Worm (Caenorhabditis elegans) whole organism, L1 larva: ENCODE results near the gene B0524.2.
A peak's percentile ranks its signal among the peaks of the same experiment; 100 is the strongest.

Source experiments
- C16A3.4 ChIP-seq: fragments of 150-350 bp; optimal IDR thresholded peaks from 2 replicates; lab custom pipeline; 2014; ENCODE audit warnings: missing biosample characterization, missing genetic modification characterization
- C34B4.2 ChIP-seq: sonication (generic microtip); optimal IDR thresholded peaks from 2 replicates; lab custom pipeline; 2017; ENCODE audit warnings: mild to moderate bottlenecking, missing genetic modification characterization, missing compliant biosample characterization
- aha-1 ChIP-seq: fragments of 150-350 bp; optimal IDR thresholded peaks from 2 replicates; lab custom pipeline; 2014; ENCODE audit warnings: missing biosample characterization, missing genetic modification characterization
- ama-1 ChIP-seq: fragments of 150-350 bp; optimal IDR thresholded peaks from 2 replicates; lab custom pipeline; 2014
- blmp-1 ChIP-seq: fragments of 150-350 bp; optimal IDR thresholded peaks from 2 replicates; lab custom pipeline; 2014; ENCODE audit warnings: missing biosample characterization, missing genetic modification characterization
- ceh-63 ChIP-seq: fragments of 200-800 bp; sonication (Bioruptor generic); optimal IDR thresholded peaks from 2 replicates; lab custom pipeline; 2018; ENCODE audit warnings: mild to moderate bottlenecking, missing genetic modification characterization, missing compliant biosample characterization
- ceh-8 ChIP-seq: fragments of 200-800 bp; sonication (Bioruptor generic); optimal IDR thresholded peaks from 2 replicates; lab custom pipeline; 2018; ENCODE audit warnings: mild to moderate bottlenecking, missing genetic modification characterization, moderate library complexity, missing compliant biosample characterization
- ceh-90 ChIP-seq: sonication (generic microtip); optimal IDR thresholded peaks from 2 replicates; lab custom pipeline; 2016; ENCODE audit warnings: missing genetic modification characterization, missing compliant biosample characterization
- ces-1 ChIP-seq: fragments of 150-350 bp; optimal IDR thresholded peaks from 2 replicates; lab custom pipeline; 2014; ENCODE audit warnings: missing biosample characterization, missing genetic modification reagents, missing genetic modification characterization
- dpl-1 ChIP-seq, 3 experiments: fragments of 150-350 bp in 2 of 3; sonication (generic microtip) in 1 of 3; optimal IDR thresholded peaks; 2 replicates each; lab custom pipeline; 2014 to 2017; ENCODE audit warnings: missing biosample characterization in 3 of 3, missing genetic modification characterization in 3 of 3, missing genetic modification reagents in 3 of 3
- dsc-1 ChIP-seq: sonication (generic microtip); optimal IDR thresholded peaks from 2 replicates; lab custom pipeline; 2016; ENCODE audit warnings: mild to moderate bottlenecking, missing genetic modification characterization, missing compliant biosample characterization
- efl-1 ChIP-seq, 4 experiments: fragments of 150-350 bp; optimal IDR thresholded peaks in 3 of 4; peaks in 1 of 4; 1 replicate in 1 of 4; 2 replicates in 3 of 4; lab custom pipeline; 2014; ENCODE audit warnings: missing biosample characterization in 2 of 4, missing genetic modification characterization in 2 of 4, missing genetic modification reagents in 2 of 4
- efl-3 ChIP-seq: fragments of 200-800 bp; sonication (Bioruptor generic); optimal IDR thresholded peaks from 2 replicates; lab custom pipeline; 2018; ENCODE audit warnings: mild to moderate bottlenecking, missing genetic modification characterization, missing compliant biosample characterization
- egl-13 ChIP-seq: sonication (generic microtip); optimal IDR thresholded peaks from 2 replicates; lab custom pipeline; 2016; ENCODE audit warnings: missing genotype, missing genetic modification reagents, missing genetic modification characterization, missing compliant biosample characterization
- elt-2 ChIP-seq: sonication (generic microtip); optimal IDR thresholded peaks from 2 replicates; lab custom pipeline; 2016; ENCODE audit warnings: missing genetic modification characterization, mild to moderate bottlenecking, inconsistent platforms, missing compliant biosample characterization, missing genetic modification reagents
- fkh-10 ChIP-seq: sonication (generic microtip); optimal IDR thresholded peaks from 2 replicates; lab custom pipeline; 2017; ENCODE audit warnings: missing biosample characterization, missing genetic modification reagents, missing genetic modification characterization
- fkh-4 ChIP-seq: sonication (generic microtip); optimal IDR thresholded peaks from 2 replicates; lab custom pipeline; 2016; ENCODE audit warnings: missing compliant biosample characterization, missing genetic modification characterization, borderline replicate concordance
- fkh-8 ChIP-seq: sonication (generic microtip); optimal IDR thresholded peaks from 2 replicates; lab custom pipeline; 2016; ENCODE audit warnings: mild to moderate bottlenecking, missing genetic modification characterization, missing compliant biosample characterization
- hlh-17 ChIP-seq: fragments of 200-800 bp; sonication (Bioruptor generic); optimal IDR thresholded peaks from 2 replicates; lab custom pipeline; 2018; ENCODE audit warnings: missing genetic modification characterization, mild to moderate bottlenecking, missing compliant biosample characterization, moderate library complexity, borderline replicate concordance
- hlh-4 ChIP-seq: sonication (generic microtip); optimal IDR thresholded peaks from 2 replicates; lab custom pipeline; 2016; ENCODE audit warnings: mild to moderate bottlenecking, missing genetic modification characterization, missing compliant biosample characterization
- hpl-2 ChIP-seq: fragments of 150-350 bp; optimal IDR thresholded peaks from 2 replicates; lab custom pipeline; 2014; ENCODE audit warnings: missing biosample characterization, missing genetic modification reagents, missing genetic modification characterization
- irx-1 ChIP-seq: sonication (generic microtip); optimal IDR thresholded peaks from 2 replicates; lab custom pipeline; 2016; ENCODE audit warnings: missing genetic modification characterization, missing compliant biosample characterization
- isw-1 ChIP-seq: fragments of 200-800 bp; sonication (Bioruptor generic); IDR thresholded peaks from 2 replicates; pipeline ENCODE4 v1.3.6; 2022; ENCODE audit warnings: missing genetic modification characterization, missing compliant biosample characterization
- jun-1 ChIP-seq: fragments of 150-350 bp; optimal IDR thresholded peaks from 2 replicates; lab custom pipeline; 2014; ENCODE audit warnings: missing biosample characterization, missing genetic modification reagents, missing genetic modification characterization
- lin-14 ChIP-seq: fragments of 200-800 bp; sonication (Bioruptor generic); optimal IDR thresholded peaks from 2 replicates; lab custom pipeline; 2018; ENCODE audit warnings: mild to moderate bottlenecking, missing genetic modification characterization, moderate library complexity, missing compliant biosample characterization
- lin-35 ChIP-seq, 2 experiments: fragments of 150-350 bp; optimal IDR thresholded peaks; 2 replicates each; lab custom pipeline; 2014; ENCODE audit warnings: missing biosample characterization in 2 of 2, missing genetic modification characterization in 2 of 2, missing genetic modification reagents in 2 of 2
- lin-39 ChIP-seq: fragments of 150-350 bp; optimal IDR thresholded peaks from 2 replicates; lab custom pipeline; 2014; ENCODE audit warnings: missing biosample characterization, missing genetic modification reagents, missing genetic modification characterization
- mab-9 ChIP-seq: fragments of 200-800 bp; sonication (Bioruptor generic); IDR thresholded peaks from 2 replicates; pipeline ENCODE4 v1.3.6; 2022; ENCODE audit warnings: missing genetic modification reagents, missing genetic modification characterization, missing compliant biosample characterization
- mdl-1 ChIP-seq, 2 experiments: fragments of 150-350 bp; optimal IDR thresholded peaks; 2 replicates each; lab custom pipeline; 2014 to 2017; ENCODE audit warnings: missing biosample characterization in 2 of 2, missing genetic modification characterization in 2 of 2, inconsistent platforms in 1 of 2
- mep-1 ChIP-seq: fragments of 150-350 bp; optimal IDR thresholded peaks from 2 replicates; lab custom pipeline; 2014; ENCODE audit warnings: missing biosample characterization, missing genetic modification characterization
- nhr-19 ChIP-seq: fragments of 200-800 bp; sonication (Bioruptor generic); conservative IDR thresholded peaks from 2 replicates; pipeline ENCODE4 v1.3.6; 2022; ENCODE audit warnings: missing genetic modification characterization, missing compliant biosample characterization
- nhr-20 ChIP-seq: sonication (generic microtip); optimal IDR thresholded peaks from 2 replicates; lab custom pipeline; 2016; ENCODE audit warnings: mild to moderate bottlenecking, missing genetic modification characterization, missing compliant biosample characterization
- nhr-237 ChIP-seq: fragments of 150-350 bp; optimal IDR thresholded peaks from 2 replicates; lab custom pipeline; 2014; ENCODE audit warnings: missing biosample characterization, missing genetic modification characterization
- nhr-71 ChIP-seq: sonication (generic microtip); optimal IDR thresholded peaks from 2 replicates; lab custom pipeline; 2016; ENCODE audit warnings: mild to moderate bottlenecking, missing genetic modification characterization, moderate library complexity, missing compliant biosample characterization
- nhr-77 ChIP-seq: fragments of 150-350 bp; optimal IDR thresholded peaks from 2 replicates; lab custom pipeline; 2014; ENCODE audit warnings: missing biosample characterization, missing genetic modification characterization
- nhr-90 ChIP-seq: sonication (generic microtip); optimal IDR thresholded peaks from 2 replicates; lab custom pipeline; 2016; ENCODE audit warnings: mild to moderate bottlenecking, missing genetic modification characterization, missing compliant biosample characterization; ENCODE audit not compliant: poor library complexity
- pag-3 ChIP-seq: sonication (generic microtip); optimal IDR thresholded peaks from 2 replicates; lab custom pipeline; 2017; ENCODE audit warnings: missing genetic modification characterization, mild to moderate bottlenecking, missing compliant biosample characterization, antibody characterized with exemption, borderline replicate concordance; ENCODE audit not compliant: insufficient read depth
- rnt-1 ChIP-seq: sonication (generic microtip); optimal IDR thresholded peaks from 2 replicates; lab custom pipeline; 2016; ENCODE audit warnings: mild to moderate bottlenecking, missing genetic modification characterization, moderate library complexity, missing compliant biosample characterization
- snu-23 ChIP-seq: sonication (generic microtip); optimal IDR thresholded peaks from 2 replicates; lab custom pipeline; 2016; ENCODE audit warnings: missing genetic modification characterization, missing compliant biosample characterization
- sup-37 ChIP-seq: fragments of 200-800 bp; sonication (Bioruptor generic); optimal IDR thresholded peaks from 2 replicates; lab custom pipeline; 2018; ENCODE audit warnings: mild to moderate bottlenecking, missing genetic modification characterization, missing compliant biosample characterization
- swsn-7 ChIP-seq: sonication (generic microtip); optimal IDR thresholded peaks from 2 replicates; lab custom pipeline; 2016; ENCODE audit warnings: missing genetic modification characterization, missing compliant biosample characterization
- tlp-1 ChIP-seq: fragments of 150-350 bp; optimal IDR thresholded peaks from 2 replicates; lab custom pipeline; 2014; ENCODE audit warnings: missing biosample characterization, missing genetic modification characterization
- unc-30 ChIP-seq: sonication (generic microtip); optimal IDR thresholded peaks from 2 replicates; lab custom pipeline; 2017; ENCODE audit warnings: missing biosample characterization, missing genetic modification characterization
- unc-62 ChIP-seq: fragments of 150-350 bp; optimal IDR thresholded peaks from 2 replicates; lab custom pipeline; 2014; ENCODE audit warnings: missing biosample characterization, missing genetic modification reagents, missing genetic modification characterization
- vab-15 ChIP-seq: sonication (generic microtip); optimal IDR thresholded peaks from 2 replicates; lab custom pipeline; 2017; ENCODE audit warnings: missing genotype, mild to moderate bottlenecking, missing genetic modification characterization, missing compliant biosample characterization
- ztf-11 ChIP-seq, 2 experiments: sonication (generic microtip); optimal IDR thresholded peaks; 2 replicates each; lab custom pipeline; 2016 to 2017; ENCODE audit warnings: missing genetic modification characterization in 2 of 2, missing biosample characterization in 1 of 2, missing compliant biosample characterization in 1 of 2

The B0524.2 gene

ce11 chrIII:1921136-1921680 is 27.4 kb downstream of the B0524.2 start (continued):
- peak; percentile 99 for TF ChIP-seq fkh-8 (tag; lab: Kevin White, UChicago)
- TF ChIP-seq sup-37 (GFP tag; lab: Kevin White, UChicago): peak; percentile 94
- TF ChIP-seq ces-1 (GFP tag; lab: Kevin White, UChicago): peak; percentile 97
- TF ChIP-seq rnt-1 (tag; lab: Kevin White, UChicago): peak; percentile 91
- TF ChIP-seq fkh-4 (tag; lab: Kevin White, UChicago): peak; percentile 86
- peak; percentile 76 for TF ChIP-seq C34B4.2 (tag; lab: Kevin White, UChicago)
- TF ChIP-seq elt-2 (tag; lab: Kevin White, UChicago): peak; percentile 86
- TF ChIP-seq ama-1: no peak
- peak; percentile 81 for TF ChIP-seq isw-1
- TF ChIP-seq nhr-237 (tag; lab: Kevin White, UChicago): peak; percentile 85
- peak; percentile 53 to 72 (median 68) for TF ChIP-seq dpl-1 (GFP tag; optimal IDR thresholded peaks at IDR 0.05; lab: Kevin White, UChicago)
- TF ChIP-seq swsn-7 (tag; lab: Kevin White, UChicago): peak; percentile 98
- TF ChIP-seq irx-1: peak; percentile 98
- TF ChIP-seq snu-23 (GFP tag; lab: Kevin White, UChicago): peak; percentile 98
- TF ChIP-seq lin-14 (GFP tag; lab: Kevin White, UChicago): peak; percentile 100
- TF ChIP-seq blmp-1 (tag; lab: Kevin White, UChicago): peak; percentile 97
- peak; percentile 99 for TF ChIP-seq egl-13 (tag; lab: Kevin White, UChicago)
- TF ChIP-seq ztf-11 (tag; optimal IDR thresholded peaks at IDR 0.05; lab: Kevin White, UChicago): peak; percentile 44 to 94
- no peak for TF ChIP-seq hlh-17 (GFP tag; lab: Kevin White, UChicago)
- TF ChIP-seq pag-3 (tag; lab: Kevin White, UChicago): peak; percentile 60
- TF ChIP-seq nhr-71 (tag; lab: Kevin White, UChicago): peak; percentile 100
- TF ChIP-seq mab-9 (GFP tag; lab: Robert Waterston, UW): peak; percentile 88
- TF ChIP-seq aha-1 (tag; lab: Kevin White, UChicago): peak; percentile 93
- TF ChIP-seq mdl-1 (tag; optimal IDR thresholded peaks at IDR 0.05; lab: Kevin White, UChicago): peak; percentile 71 to 91
- no peak for TF ChIP-seq tlp-1
- TF ChIP-seq vab-15 (tag; lab: Kevin White, UChicago): peak; percentile 94
- peak; percentile 44 for TF ChIP-seq hpl-2 (GFP tag; lab: Kevin White, UChicago)
- no peak for TF ChIP-seq ceh-90
- peak; percentile 69 to 85 for TF ChIP-seq lin-35 (GFP tag; optimal IDR thresholded peaks at IDR 0.05; lab: Kevin White, UChicago)
- TF ChIP-seq jun-1 (tag; lab: Kevin White, UChicago): peak; percentile 96
- TF ChIP-seq dsc-1 (tag; lab: Kevin White, UChicago): peak; percentile 98
- TF ChIP-seq hlh-4 (tag; lab: Kevin White, UChicago): no peak

ce11 chrIII:1922081-1922480 is 28.2 kb downstream of the B0524.2 start:
- TF ChIP-seq ceh-8 (GFP tag; lab: Kevin White, UChicago): no peak
- TF ChIP-seq efl-1 (optimal IDR thresholded peaks at IDR 0.05; lab: Kevin White, UChicago): no peak
- TF ChIP-seq efl-1 (GFP tag; optimal IDR thresholded peaks at IDR 0.05 in 1 of 2; lab: Kevin White, UChicago): peak in 1 of 2 experiments; percentile 75
- TF ChIP-seq, all 84 proteins: peak for 1

DNA sequence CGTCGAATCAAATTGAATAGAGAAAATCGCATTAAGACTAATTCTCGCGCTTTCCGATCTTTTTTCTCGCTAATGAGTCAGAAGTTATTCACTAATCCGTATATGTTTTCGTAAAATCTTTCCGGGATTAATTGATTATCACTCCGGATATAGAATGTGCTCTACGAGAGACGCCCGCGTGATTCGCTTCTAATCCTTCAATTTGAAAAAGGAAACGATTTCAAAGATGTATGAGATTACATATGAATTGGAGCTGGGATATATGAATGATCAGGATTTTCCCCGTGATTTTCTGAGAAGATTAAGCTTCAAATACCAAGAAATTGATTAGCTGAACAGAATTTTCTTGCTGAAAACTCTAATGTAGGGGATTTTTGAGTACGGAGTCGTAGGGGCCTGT is 28.7 kb downstream of the B0524.2 start:
- TF ChIP-seq nhr-90 (tag; lab: Kevin White, UChicago) (no peak), nhr-19 (GFP tag; lab: Robert Waterston, UW) (no peak), ceh-90 (no peak), unc-30 (tag; lab: Kevin White, UChicago) (no peak), unc-62 (GFP tag; lab: Kevin White, UChicago) (no peak), nhr-20 (tag; lab: Kevin White, UChicago) (peak; percentile 26), jun-1 (tag; lab: Kevin White, UChicago) (no peak), C16A3.4 (tag; lab: Kevin White, UChicago) (no peak), fkh-4 (tag; lab: Kevin White, UChicago) (peak; percentile 83), elt-2 (tag; lab: Kevin White, UChicago) (no peak), blmp-1 (tag; lab: Kevin White, UChicago) (peak; percentile 11), ceh-63 (GFP tag; lab: Kevin White, UChicago) (no peak), swsn-7 (tag; lab: Kevin White, UChicago) (peak; percentile 34), irx-1 (no peak), lin-39 (no peak), rnt-1 (tag; lab: Kevin White, UChicago) (no peak), efl-3 (GFP tag; lab: Kevin White, UChicago) (no peak), mep-1 (no peak), hpl-2 (GFP tag; lab: Kevin White, UChicago) (no peak), fkh-10 (GFP tag; lab: Kevin White, UChicago) (no peak), nhr-77 (tag; lab: Kevin White, UChicago) (no peak), ces-1 (GFP tag; lab: Kevin White, UChicago) (no peak), lin-35 (GFP tag; optimal IDR thresholded peaks at IDR 0.05; lab: Kevin White, UChicago) (no peak)
